Worm (Caenorhabditis elegans) whole organism, L2 larva: Measurements from ENCODE around the gene col-68.
A peak's percentile ranks its signal among the peaks of the same experiment; 100 is the strongest.

Experiments
- C34F6.9 ChIP-seq: fragments of 150-350 bp; optimal IDR thresholded peaks from 2 replicates; lab custom pipeline; 2014; ENCODE audit warnings: missing biosample characterization, missing genetic modification characterization
- F13H6.1 ChIP-seq: sonication (generic microtip); optimal IDR thresholded peaks from 2 replicates; lab custom pipeline; 2016; ENCODE audit warnings: missing genetic modification characterization, missing compliant biosample characterization
- R02D3.7 ChIP-seq: fragments of 150-350 bp; optimal IDR thresholded peaks from 2 replicates; lab custom pipeline; 2014; ENCODE audit warnings: missing biosample characterization, missing genetic modification characterization
- Y55F3AM.14 ChIP-seq: fragments of 200-800 bp; sonication (Bioruptor generic); optimal IDR thresholded peaks from 2 replicates; lab custom pipeline; 2018; ENCODE audit warnings: mild to moderate bottlenecking, missing genetic modification characterization, missing compliant biosample characterization
- ZK546.5 ChIP-seq: sonication (generic microtip); optimal IDR thresholded peaks from 2 replicates; lab custom pipeline; 2017; ENCODE audit warnings: missing biosample characterization, missing genetic modification characterization
- alr-1 ChIP-seq: fragments of 150-350 bp; optimal IDR thresholded peaks from 2 replicates; lab custom pipeline; 2014; ENCODE audit warnings: missing biosample characterization, missing genetic modification characterization
- aly-2 ChIP-seq: fragments of 150-350 bp; optimal IDR thresholded peaks from 2 replicates; lab custom pipeline; 2014; ENCODE audit warnings: missing biosample characterization, missing genetic modification characterization
- ama-1 ChIP-seq: fragments of 150-350 bp; optimal IDR thresholded peaks from 2 replicates; lab custom pipeline; 2018; ENCODE audit warnings: inconsistent platforms
- blmp-1 ChIP-seq: sonication (generic microtip); optimal IDR thresholded peaks from 2 replicates; lab custom pipeline; 2017; ENCODE audit warnings: missing genetic modification characterization, mild to moderate bottlenecking, missing compliant biosample characterization, antibody characterized with exemption, moderate library complexity; ENCODE audit not compliant: insufficient read depth
- ceh-16 ChIP-seq: fragments of 150-350 bp; optimal IDR thresholded peaks from 2 replicates; lab custom pipeline; 2014; ENCODE audit warnings: missing biosample characterization, missing genetic modification characterization
- ceh-82 ChIP-seq: fragments of 150-350 bp; optimal IDR thresholded peaks from 2 replicates; lab custom pipeline; 2014; ENCODE audit warnings: missing biosample characterization, missing genetic modification characterization
- crh-2 ChIP-seq: sonication (generic microtip); optimal IDR thresholded peaks from 2 replicates; lab custom pipeline; 2017; ENCODE audit warnings: missing biosample characterization, missing genetic modification characterization
- dmd-4 ChIP-seq: sonication (generic microtip); optimal IDR thresholded peaks from 2 replicates; lab custom pipeline; 2017; ENCODE audit warnings: missing biosample characterization, missing genetic modification characterization
- egl-27 ChIP-seq: sonication (generic microtip); optimal IDR thresholded peaks from 3 replicates; lab custom pipeline; 2017; ENCODE audit warnings: missing biosample characterization, missing genetic modification reagents, missing genetic modification characterization
- elt-1 ChIP-seq: fragments of 150-350 bp; optimal IDR thresholded peaks from 2 replicates; lab custom pipeline; 2014; ENCODE audit warnings: missing biosample characterization, missing genetic modification characterization
- elt-3 ChIP-seq: sonication (generic microtip); optimal IDR thresholded peaks from 2 replicates; lab custom pipeline; 2017; ENCODE audit warnings: missing biosample characterization, missing genetic modification characterization
- fos-1 ChIP-seq: fragments of 150-350 bp; optimal IDR thresholded peaks from 2 replicates; lab custom pipeline; 2014; ENCODE audit warnings: missing biosample characterization, missing genetic modification characterization
- gmeb-1 ChIP-seq: fragments of 150-350 bp; optimal IDR thresholded peaks from 2 replicates; lab custom pipeline; 2014; ENCODE audit warnings: missing biosample characterization, missing genetic modification characterization
- lin-11 ChIP-seq: fragments of 150-350 bp; sonication (generic microtip); optimal IDR thresholded peaks from 2 replicates; lab custom pipeline; 2014; ENCODE audit warnings: missing biosample characterization, missing genetic modification characterization, inconsistent platforms, mixed read lengths
- lin-13 ChIP-seq: fragments of 150-350 bp; optimal IDR thresholded peaks from 2 replicates; lab custom pipeline; 2014; ENCODE audit warnings: missing biosample characterization, missing genetic modification reagents, missing genetic modification characterization
- lin-39 ChIP-seq: fragments of 150-350 bp; optimal IDR thresholded peaks from 2 replicates; lab custom pipeline; 2014; ENCODE audit warnings: missing biosample characterization, missing genetic modification reagents, missing genetic modification characterization
- lsy-2 ChIP-seq, 2 experiments: fragments of 150-350 bp in 1 of 2; sonication (generic microtip) in 1 of 2; optimal IDR thresholded peaks; 2 replicates each; lab custom pipeline; 2014 to 2017; ENCODE audit warnings: missing biosample characterization in 2 of 2, missing genetic modification characterization in 2 of 2
- mab-5 ChIP-seq: fragments of 150-350 bp; optimal IDR thresholded peaks from 2 replicates; lab custom pipeline; 2014; ENCODE audit warnings: missing biosample characterization, missing genetic modification characterization
- mbf-1 ChIP-seq: sonication (generic microtip); optimal IDR thresholded peaks from 2 replicates; lab custom pipeline; 2017; ENCODE audit warnings: missing biosample characterization, missing genetic modification characterization
- mdl-1 ChIP-seq, 2 experiments: fragments of 150-350 bp in 1 of 2; sonication (generic microtip) in 1 of 2; optimal IDR thresholded peaks; 2 replicates each; lab custom pipeline; 2017; ENCODE audit warnings: missing biosample characterization in 2 of 2, missing genetic modification characterization in 2 of 2
- nhr-10 ChIP-seq: sonication (generic microtip); optimal IDR thresholded peaks from 2 replicates; lab custom pipeline; 2017; ENCODE audit warnings: missing biosample characterization, missing genetic modification characterization
- nhr-11 ChIP-seq: fragments of 150-350 bp; optimal IDR thresholded peaks from 2 replicates; lab custom pipeline; 2014; ENCODE audit warnings: missing biosample characterization, missing genetic modification characterization
- nhr-12 ChIP-seq: fragments of 150-350 bp; optimal IDR thresholded peaks from 2 replicates; lab custom pipeline; 2014; ENCODE audit warnings: missing biosample characterization, missing genetic modification characterization
- nhr-129 ChIP-seq: fragments of 150-350 bp; optimal IDR thresholded peaks from 2 replicates; lab custom pipeline; 2014; ENCODE audit warnings: missing biosample characterization, missing genetic modification characterization
- nhr-21 ChIP-seq: fragments of 150-350 bp; optimal IDR thresholded peaks from 2 replicates; lab custom pipeline; 2014; ENCODE audit warnings: missing biosample characterization, missing genetic modification characterization
- nhr-23 ChIP-seq: fragments of 150-350 bp; optimal IDR thresholded peaks from 2 replicates; lab custom pipeline; 2014; ENCODE audit warnings: missing biosample characterization, missing genetic modification reagents, missing genetic modification characterization
- nhr-237 ChIP-seq: fragments of 150-350 bp; optimal IDR thresholded peaks from 2 replicates; lab custom pipeline; 2014; ENCODE audit warnings: missing biosample characterization, missing genetic modification characterization
- nhr-25 ChIP-seq: fragments of 150-350 bp; sonication (generic microtip); optimal IDR thresholded peaks from 3 replicates; lab custom pipeline; 2014; ENCODE audit warnings: missing biosample characterization, missing genetic modification characterization
- nhr-6 ChIP-seq: fragments of 150-350 bp; optimal IDR thresholded peaks from 2 replicates; lab custom pipeline; 2014; ENCODE audit warnings: missing biosample characterization, missing genetic modification characterization
- nhr-77 ChIP-seq: fragments of 150-350 bp; optimal IDR thresholded peaks from 2 replicates; lab custom pipeline; 2014; ENCODE audit warnings: missing biosample characterization, missing genetic modification characterization
- peb-1 ChIP-seq: fragments of 150-350 bp; optimal IDR thresholded peaks from 2 replicates; lab custom pipeline; 2014; ENCODE audit warnings: missing biosample characterization, missing genetic modification characterization
- sem-4 ChIP-seq: fragments of 150-350 bp; optimal IDR thresholded peaks from 2 replicates; lab custom pipeline; 2014; ENCODE audit warnings: missing biosample characterization, missing genetic modification reagents, missing genetic modification characterization
- skn-1 ChIP-seq: sonication (generic microtip); optimal IDR thresholded peaks from 2 replicates; lab custom pipeline; 2017; ENCODE audit warnings: missing biosample characterization, missing genetic modification characterization
- sma-3 ChIP-seq: sonication (generic microtip); optimal IDR thresholded peaks from 2 replicates; lab custom pipeline; 2016; ENCODE audit warnings: missing genetic modification reagents, missing genetic modification characterization, missing compliant biosample characterization
- sma-9 ChIP-seq, 2 experiments: fragments of 150-350 bp in 1 of 2; sonication (generic microtip) in 1 of 2; optimal IDR thresholded peaks; 2 replicates each; lab custom pipeline; 2014 to 2016; ENCODE audit warnings: missing genetic modification characterization in 2 of 2, mild to moderate bottlenecking in 1 of 2, missing biosample characterization in 1 of 2, missing compliant biosample characterization in 1 of 2, missing genetic modification reagents in 1 of 2, moderate library complexity in 1 of 2
- snpc-4 ChIP-seq: fragments of 150-350 bp; optimal IDR thresholded peaks from 2 replicates; lab custom pipeline; 2014; ENCODE audit warnings: missing biosample characterization, missing genetic modification characterization
- unc-39 ChIP-seq: fragments of 150-350 bp; optimal IDR thresholded peaks from 2 replicates; lab custom pipeline; 2014; ENCODE audit warnings: missing biosample characterization, missing genetic modification characterization
- unc-55 ChIP-seq: fragments of 150-350 bp; sonication (generic microtip); optimal IDR thresholded peaks from 3 replicates; lab custom pipeline; 2014; ENCODE audit warnings: missing biosample characterization, missing genetic modification reagents, missing genetic modification characterization
- unc-62 ChIP-seq: fragments of 150-350 bp; optimal IDR thresholded peaks from 2 replicates; lab custom pipeline; 2014; ENCODE audit warnings: missing biosample characterization, missing genetic modification reagents, missing genetic modification characterization
- zag-1 ChIP-seq: fragments of 150-350 bp; optimal IDR thresholded peaks from 2 replicates; lab custom pipeline; 2014; ENCODE audit warnings: missing biosample characterization, missing genetic modification characterization
- ztf-1 ChIP-seq: fragments of 200-800 bp; sonication (Bioruptor generic); conservative IDR thresholded peaks from 2 replicates; pipeline ENCODE4 v1.3.6; 2022; ENCODE audit warnings: missing genetic modification characterization, missing compliant biosample characterization
- ztf-11 ChIP-seq: sonication (generic microtip); optimal IDR thresholded peaks from 2 replicates; lab custom pipeline; 2017; ENCODE audit warnings: missing biosample characterization, missing genetic modification characterization
- ztf-4 ChIP-seq: fragments of 150-350 bp; optimal IDR thresholded peaks from 2 replicates; lab custom pipeline; 2014; ENCODE audit warnings: missing biosample characterization, missing genetic modification characterization

The col-68 gene

ce11 chrII:95177-95576, 9.2 kb upstream of the col-68 start, which contains the start of gene C50D2.7:
TSS of gene C50D2.7 (minus strand) at chrII:95277.
- TF ChIP-seq nhr-77 (no peak), lin-39 (tag; lab: Kevin White, UChicago) (no peak), elt-3 (tag; lab: Kevin White, UChicago) (no peak), nhr-237 (tag; lab: Kevin White, UChicago) (no peak), nhr-23 (tag; lab: Kevin White, UChicago) (no peak), lin-11 (tag; lab: Kevin White, UChicago) (no peak), ceh-82 (tag; lab: Kevin White, UChicago) (no peak), nhr-129 (no peak), nhr-25 (tag; lab: Kevin White, UChicago) (no peak), unc-55 (GFP tag; lab: Kevin White, UChicago) (no peak), blmp-1 (no peak), nhr-11 (no peak), sma-9 (GFP tag; optimal IDR thresholded peaks at IDR 0.05; lab: Kevin White, UChicago) (no peak), sma-9 (tag; optimal IDR thresholded peaks at IDR 0.05; lab: Kevin White, UChicago) (no peak), sma-3 (GFP tag; lab: Kevin White, UChicago) (no peak), sem-4 (tag; lab: Kevin White, UChicago) (no peak)

ce11 chrII:97992-98763, 6.2 kb upstream of the col-68 start, which contains the start of the genes luc-7L3 and sftb-6:
TSS of gene luc-7L3 (minus strand) at chrII:98027.
TSS of gene sftb-6 (plus strand) at chrII:98404.
- TF ChIP-seq nhr-77 (no peak), alr-1 (tag; lab: Kevin White, UChicago) (no peak), C34F6.9 (tag; lab: Kevin White, UChicago) (peak; percentile 78), snpc-4 (tag; lab: Kevin White, UChicago) (no peak), egl-27 (tag; lab: Kevin White, UChicago) (no peak), fos-1 (no peak), peb-1 (tag; lab: Kevin White, UChicago) (no peak), unc-39 (no peak), mab-5 (no peak), R02D3.7 (peak; percentile 93), gmeb-1 (tag; lab: Kevin White, UChicago) (peak; percentile 74), nhr-25 (tag; lab: Kevin White, UChicago) (peak; percentile 43), ztf-11 (tag; lab: Kevin White, UChicago) (no peak), nhr-21 (tag; lab: Kevin White, UChicago) (peak; percentile 19), unc-62 (GFP tag; lab: Kevin White, UChicago) (no peak), mdl-1 (tag; optimal IDR thresholded peaks at IDR 0.05; lab: Kevin White, UChicago) (no peak), lsy-2 (tag; optimal IDR thresholded peaks at IDR 0.05; lab: Kevin White, UChicago) (peak; percentile 54 to 83), crh-2 (tag; lab: Kevin White, UChicago) (peak; percentile 40), elt-3 (tag; lab: Kevin White, UChicago) (no peak), sem-4 (tag; lab: Kevin White, UChicago) (no peak), nhr-12 (no peak), ztf-1 (GFP tag; lab: Robert Waterston, UW) (no peak), aly-2 (tag; lab: Kevin White, UChicago) (no peak), ceh-82 (tag; lab: Kevin White, UChicago) (no peak), blmp-1 (no peak), nhr-237 (tag; lab: Kevin White, UChicago) (no peak), F13H6.1 (tag; lab: Kevin White, UChicago) (no peak), elt-1 (tag; lab: Kevin White, UChicago) (no peak), ZK546.5 (tag; lab: Kevin White, UChicago) (no peak), sma-9 (GFP tag; optimal IDR thresholded peaks at IDR 0.05; lab: Kevin White, UChicago) (no peak), sma-9 (tag; optimal IDR thresholded peaks at IDR 0.05; lab: Kevin White, UChicago) (no peak), unc-55 (GFP tag; lab: Kevin White, UChicago) (peak; percentile 74), lin-39 (tag; lab: Kevin White, UChicago) (no peak), nhr-6 (tag; lab: Kevin White, UChicago) (peak; percentile 20), ztf-4 (no peak), nhr-23 (tag; lab: Kevin White, UChicago) (no peak), lin-13 (GFP tag; lab: Kevin White, UChicago) (peak; percentile 57), lin-11 (tag; lab: Kevin White, UChicago) (no peak), dmd-4 (no peak), nhr-10 (no peak), Y55F3AM.14 (no peak), ama-1 (lab: Kevin White, UChicago) (no peak), nhr-11 (no peak), ceh-16 (tag; lab: Kevin White, UChicago) (no peak), nhr-129 (no peak), mbf-1 (tag; lab: Kevin White, UChicago) (no peak), skn-1 (no peak), zag-1 (tag; lab: Kevin White, UChicago) (no peak), sma-3 (GFP tag; lab: Kevin White, UChicago) (peak; percentile 52)
